Fruit fly (Drosophila melanogaster): ENCODE data around the gene neur.

DNA sequence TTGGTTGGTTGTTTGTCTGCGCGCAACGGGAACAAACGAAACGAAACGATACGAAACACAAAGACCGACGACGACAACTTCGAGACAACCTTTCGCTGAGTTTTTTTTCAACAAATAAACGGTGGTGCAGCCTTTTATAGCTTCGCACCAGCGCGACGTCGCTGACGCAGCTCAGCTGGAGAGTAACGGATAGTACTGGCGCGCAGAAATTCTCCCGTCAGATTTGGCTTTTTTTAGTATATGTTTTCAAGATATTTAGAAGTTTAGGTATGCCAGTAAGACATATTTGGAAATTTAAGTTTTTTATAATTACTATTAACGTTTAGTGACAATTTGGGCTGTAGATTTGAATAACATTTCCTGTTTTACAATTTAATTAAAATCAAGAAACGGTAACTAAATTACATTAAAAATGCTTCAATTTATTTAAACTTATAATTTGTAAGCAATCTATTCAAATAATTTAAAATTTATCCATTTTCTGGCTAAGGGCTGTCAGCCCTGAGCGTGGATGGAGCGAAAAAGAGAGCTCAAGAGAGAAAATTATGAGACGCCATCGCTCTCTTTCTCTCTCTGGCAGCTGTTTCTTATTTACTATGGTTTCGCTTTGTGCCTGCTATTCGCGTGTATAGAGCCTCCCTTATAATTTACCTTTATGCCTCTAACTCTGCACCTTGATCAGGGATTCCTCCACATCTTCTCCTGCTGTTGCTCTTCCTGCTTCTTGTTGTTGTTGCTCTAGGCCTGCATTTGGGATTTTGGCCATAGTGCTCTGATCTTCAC lies 5.5 kb downstream of the neur start:
- TF ChIP-seq Ets96B (tag; optimal IDR thresholded peaks at IDR 0.05) (peak; percentile 90), Sox14 (GFP tag; optimal IDR thresholded peaks at IDR 0.05) (peak; percentile 82), Blimp-1 (GFP tag; optimal IDR thresholded peaks at IDR 0.05) (peak; percentile 72), CG7368 (GFP tag; optimal IDR thresholded peaks at IDR 0.05) (peak; percentile 44), Hr38 (GFP tag; optimal IDR thresholded peaks at IDR 0.05) (no peak), CG1621 (tag; optimal IDR thresholded peaks at IDR 0.05) (peak; percentile 52), CG32006 (GFP tag; optimal IDR thresholded peaks at IDR 0.05) (peak; percentile 91), eg (GFP tag; IDR thresholded peaks at IDR 0.05) (peak; percentile 77; the same call in 2 of the 3 replicates), lz (GFP tag; optimal IDR thresholded peaks at IDR 0.05) (peak; percentile 84), Ets21C (GFP tag; optimal IDR thresholded peaks at IDR 0.05) (peak; percentile 64), CG6792 (GFP tag; optimal IDR thresholded peaks at IDR 0.05) (peak; percentile 74)
